Fruit fly (Drosophila melanogaster): Measurements from ENCODE around the gene D19B.
A peak's percentile ranks its signal among the peaks of the same experiment; 100 is the strongest.

The D19B gene

DNA sequence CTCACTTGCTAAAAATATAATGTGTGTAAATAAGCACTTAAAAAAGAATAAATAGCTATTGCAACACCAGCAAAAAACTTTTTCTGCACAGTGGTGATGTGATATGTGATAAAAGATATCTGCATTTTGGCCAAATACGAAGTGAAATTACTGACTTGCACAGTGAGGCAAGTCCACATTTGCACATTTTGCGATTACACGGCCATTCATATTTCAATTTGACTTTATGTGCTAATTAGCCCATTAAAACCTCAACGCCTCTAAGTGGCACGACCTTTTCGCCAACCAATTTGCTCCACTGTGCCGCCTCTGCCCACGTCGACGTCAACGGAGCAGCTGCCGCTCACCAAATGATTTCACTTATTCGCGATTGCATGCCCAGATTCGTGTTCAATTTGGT, 35.5 kb upstream of the D19B start, which contains the start of gene CG33946 (continued):
- TF ChIP-seq CG9215 (GFP tag; IDR thresholded peaks at IDR 0.05) = peak; percentile 34; the same call in 1 of the 2 replicates
- TF ChIP-seq HLH4C (GFP tag; IDR thresholded peaks at IDR 0.05; ENCODE audit: partially characterized antibody) = no peak
- peak; percentile 21 for TF ChIP-seq NfI (GFP tag; optimal IDR thresholded peaks at IDR 0.05)
- no peak for TF ChIP-seq CG9437 (GFP tag; optimal IDR thresholded peaks at IDR 0.05)
- peak; percentile 61 for TF ChIP-seq lmd (GFP tag; IDR thresholded peaks at IDR 0.05)
- peak in 1 of 2 experiments; percentile 8 for TF ChIP-seq Pdp1 (GFP tag; optimal IDR thresholded peaks at IDR 0.05)
- no peak for TF ChIP-seq CG18619 (GFP tag; optimal IDR thresholded peaks at IDR 0.05)
- TF ChIP-seq chif (GFP tag; optimal IDR thresholded peaks at IDR 0.05) = peak; percentile 20 to 50
- TF ChIP-seq CG8765 (GFP tag; IDR thresholded peaks at IDR 0.05) = peak; percentile 46; the same call in 1 of the 2 replicates
- TF ChIP-seq CG1603 (tag; optimal IDR thresholded peaks at IDR 0.05) = peak; percentile 27
- 0 out of 3 replicates have a peak, but pooled peaks have one; percentile 36 for TF ChIP-seq CG11695 (GFP tag; IDR thresholded peaks at IDR 0.05)
- peak; percentile 1 for TF ChIP-seq jing (GFP tag; optimal IDR thresholded peaks at IDR 0.05)
- 0 out of 2 replicates have a peak, but pooled peaks have one; percentile 19 for TF ChIP-seq CG32532 (GFP tag; IDR thresholded peaks at IDR 0.05)
- no peak for TF ChIP-seq aop (GFP tag; IDR thresholded peaks at IDR 0.05)
- TF ChIP-seq row (GFP tag; IDR thresholded peaks at IDR 0.05) = peak; percentile 53
- no peak for TF ChIP-seq CG5953 (GFP tag; IDR thresholded peaks at IDR 0.05)
- no peak for TF ChIP-seq lab (GFP tag; optimal IDR thresholded peaks at IDR 0.05)
- TF ChIP-seq dpn (GFP tag; optimal IDR thresholded peaks at IDR 0.05) = peak in 1 of 2 experiments; percentile 40
- peak; percentile 54 for TF ChIP-seq CG4404 (GFP tag; IDR thresholded peaks at IDR 0.05)
- TF ChIP-seq sisA (GFP tag; IDR thresholded peaks at IDR 0.05) = peak; percentile 48
- TF ChIP-seq gem (tag; optimal IDR thresholded peaks at IDR 0.05) = peak; percentile 18

DNA sequence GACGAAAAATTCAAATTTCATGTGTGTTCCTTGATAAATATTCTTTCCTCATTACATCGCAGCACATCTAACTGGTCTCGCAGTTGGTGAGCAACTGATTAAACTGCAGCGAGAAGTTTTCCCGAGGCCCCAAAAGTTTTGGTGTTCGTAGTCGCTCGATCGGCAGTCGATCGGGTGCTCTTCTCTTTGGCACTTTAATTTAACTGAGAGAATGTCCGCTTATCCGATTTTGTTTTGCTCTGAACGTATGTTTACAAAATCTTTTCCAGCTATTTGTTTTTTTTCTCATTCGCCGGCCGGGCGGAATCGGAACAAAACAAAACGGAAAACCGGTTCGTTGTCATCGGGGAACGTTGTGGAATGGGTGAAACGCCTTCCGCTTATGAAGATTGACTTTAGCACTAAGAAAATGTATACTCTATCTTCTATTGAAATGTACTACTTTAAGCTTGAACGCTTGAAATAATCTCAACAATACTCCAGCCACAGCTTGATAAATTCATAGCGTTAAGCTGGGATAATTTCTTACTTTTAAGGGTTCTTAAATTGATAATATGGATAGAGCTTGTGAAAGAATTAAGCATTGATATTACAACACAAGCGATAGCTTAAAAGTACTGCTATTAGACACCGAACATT, 33.9 kb upstream of the D19B start:
- TF ChIP-seq en (GFP tag; optimal IDR thresholded peaks at IDR 0.05) (no peak), nmo (GFP tag; optimal IDR thresholded peaks at IDR 0.05) (no peak), Asciz (GFP tag; optimal IDR thresholded peaks at IDR 0.05) (peak; percentile 36), gfzf (GFP tag; optimal IDR thresholded peaks at IDR 0.05) (no peak), Camta (GFP tag; optimal IDR thresholded peaks at IDR 0.05) (no peak), Stat92E (GFP tag; optimal IDR thresholded peaks at IDR 0.05) (no peak), CG10321 (GFP tag; IDR thresholded peaks at IDR 0.05) (no peak), Sin3A (optimal IDR thresholded peaks at IDR 0.05) (no peak), usp (GFP tag; optimal IDR thresholded peaks at IDR 0.05) (no peak), CG10431 (GFP tag; optimal IDR thresholded peaks at IDR 0.05) (no peak), Awh (GFP tag; IDR thresholded peaks at IDR 0.05) (no peak), CG12744 (GFP tag; optimal IDR thresholded peaks at IDR 0.05) (no peak), corto (GFP tag; optimal IDR thresholded peaks at IDR 0.05) (peak; percentile 1), Usf (GFP tag; optimal IDR thresholded peaks at IDR 0.05) (no peak), gcm2 (GFP tag; optimal IDR thresholded peaks at IDR 0.05) (no peak), B-H2 (GFP tag; optimal IDR thresholded peaks at IDR 0.05) (peak; percentile 15), CG5245 (GFP tag; optimal IDR thresholded peaks at IDR 0.05) (no peak), Jarid2 (GFP tag; optimal IDR thresholded peaks at IDR 0.05) (peak; percentile 80), Fer3 (tag; optimal IDR thresholded peaks at IDR 0.05) (no peak), Ssrp (tag; optimal IDR thresholded peaks at IDR 0.05) (no peak), psq (GFP tag; optimal IDR thresholded peaks at IDR 0.05) (peak; percentile 96), gsb-n (tag; optimal IDR thresholded peaks at IDR 0.05) (no peak), CG2202 (tag; optimal IDR thresholded peaks at IDR 0.05) (no peak), jumu (GFP tag; optimal IDR thresholded peaks at IDR 0.05) (no peak), pho (GFP tag; optimal IDR thresholded peaks at IDR 0.05) (no peak), CG15073 (GFP tag; optimal IDR thresholded peaks at IDR 0.05) (no peak), Mad (GFP tag; optimal IDR thresholded peaks at IDR 0.05) (no peak), B-H1 (GFP tag; IDR thresholded peaks at IDR 0.05) (no peak), stc (GFP tag; IDR thresholded peaks at IDR 0.05) (no peak), CG11723 (GFP tag; optimal IDR thresholded peaks at IDR 0.05) (no peak)

All from whole organism, embryonic.